Fruit fly (Drosophila melanogaster) whole organism, embryonic: ENCODE results near the gene CG7878.
A peak's percentile ranks its signal among the peaks of the same experiment; 100 is the strongest.

Experiments
- CG10209 ChIP-seq: fragments of 200-800 bp; sonication (Bioruptor generic); optimal IDR thresholded peaks from 3 replicates; lab custom pipeline; 2017; ENCODE audit warnings: missing biosample characterization, mild to moderate bottlenecking, missing genetic modification characterization, missing genetic modification reagents
- CG1024 ChIP-seq: fragments of 200-800 bp; sonication (Bioruptor generic); IDR thresholded peaks from 2 replicates; pipeline ENCODE4 v1.3.6; 2022; ENCODE audit warnings: missing biosample characterization, missing genetic modification characterization
- CG10274 ChIP-seq: fragments of 200-800 bp; sonication (Bioruptor generic); optimal IDR thresholded peaks from 3 replicates; lab custom pipeline; 2017; ENCODE audit warnings: missing biosample characterization, mild to moderate bottlenecking, missing genetic modification characterization
- CG13287 ChIP-seq: fragments of 200-800 bp; sonication (Bioruptor generic); IDR thresholded peaks from 2 replicates; pipeline ENCODE4 v1.3.6; 2022; ENCODE audit warnings: missing biosample characterization, missing genetic modification characterization; ENCODE audit not compliant: partially characterized antibody
- CG13894 ChIP-seq: fragments of 200-800 bp; sonication (Bioruptor generic); optimal IDR thresholded peaks from 3 replicates; lab custom pipeline; 2018; ENCODE audit warnings: missing biosample characterization, mild to moderate bottlenecking, missing genetic modification characterization, moderate library complexity
- CG15269 ChIP-seq: fragments of 200-800 bp; sonication (Bioruptor generic); optimal IDR thresholded peaks from 2 replicates; lab custom pipeline; 2018; ENCODE audit warnings: missing biosample characterization, mild to moderate bottlenecking, missing genetic modification characterization, moderate library complexity
- CG15479 ChIP-seq: fragments of 200-800 bp; sonication (Bioruptor generic); optimal IDR thresholded peaks from 3 replicates; lab custom pipeline; 2019; ENCODE audit warnings: missing biosample characterization, mild to moderate bottlenecking, missing genetic modification characterization, moderate library complexity
- CG17568 ChIP-seq: fragments of 200-800 bp; sonication (Bioruptor generic); optimal IDR thresholded peaks from 2 replicates; lab custom pipeline; 2018; ENCODE audit warnings: missing biosample characterization, mild to moderate bottlenecking, missing genetic modification characterization, moderate library complexity
- CG17802 ChIP-seq: fragments of 200-800 bp; sonication (Bioruptor generic); optimal IDR thresholded peaks from 2 replicates; lab custom pipeline; 2018; ENCODE audit warnings: missing biosample characterization, mild to moderate bottlenecking, missing genetic modification characterization, moderate library complexity
- CG18476 ChIP-seq: fragments of 200-800 bp; sonication (Bioruptor generic); optimal IDR thresholded peaks from 2 replicates; lab custom pipeline; 2016; ENCODE audit warnings: missing biosample characterization, mild to moderate bottlenecking, missing genetic modification characterization
- CG2116 ChIP-seq: fragments of 200-800 bp; sonication (Bioruptor generic); optimal IDR thresholded peaks from 3 replicates; lab custom pipeline; 2018; ENCODE audit warnings: missing biosample characterization, mild to moderate bottlenecking, missing genetic modification characterization
- CG2129 ChIP-seq: fragments of 200-800 bp; sonication (Bioruptor generic); IDR thresholded peaks from 2 replicates; pipeline ENCODE4 v1.3.6; 2022; ENCODE audit warnings: missing biosample characterization, missing genetic modification characterization; ENCODE audit not compliant: partially characterized antibody
- CG30020 ChIP-seq: fragments of 200-800 bp; optimal IDR thresholded peaks from 2 replicates; lab custom pipeline; 2019; ENCODE audit warnings: missing biosample characterization, mild to moderate bottlenecking, missing genetic modification characterization, moderate library complexity
- CG30431 ChIP-seq: fragments of 200-800 bp; sonication (Bioruptor generic); optimal IDR thresholded peaks from 2 replicates; lab custom pipeline; 2017; ENCODE audit warnings: missing biosample characterization, missing genetic modification characterization
- CG34376 ChIP-seq: fragments of 200-800 bp; sonication (Bioruptor generic); optimal IDR thresholded peaks from 2 replicates; lab custom pipeline; 2018; ENCODE audit warnings: missing biosample characterization, mild to moderate bottlenecking, missing genetic modification characterization
- CG4820 ChIP-seq: fragments of 200-800 bp; sonication (Bioruptor generic); optimal IDR thresholded peaks from 3 replicates; lab custom pipeline; 2016; ENCODE audit warnings: missing biosample characterization, missing genetic modification characterization
- CG5180 ChIP-seq: fragments of 200-800 bp; sonication (Bioruptor generic); optimal IDR thresholded peaks from 3 replicates; lab custom pipeline; 2017; ENCODE audit warnings: missing biosample characterization, missing genetic modification characterization, mild to moderate bottlenecking, moderate library complexity, missing genetic modification reagents
- CG6175 ChIP-seq: fragments of 200-800 bp; sonication (Bioruptor generic); IDR thresholded peaks from 3 replicates; pipeline ENCODE4 v1.3.6; 2022; ENCODE audit warnings: missing biosample characterization, missing genetic modification characterization
- CG8281 ChIP-seq: fragments of 200-800 bp; sonication (Bioruptor generic); optimal IDR thresholded peaks from 2 replicates; lab custom pipeline; 2018; ENCODE audit warnings: missing biosample characterization, mild to moderate bottlenecking, missing genetic modification characterization, moderate library complexity
- CG8388 ChIP-seq: fragments of 200-800 bp; sonication (Bioruptor generic); optimal IDR thresholded peaks from 2 replicates; lab custom pipeline; 2019; ENCODE audit warnings: missing biosample characterization, mild to moderate bottlenecking, missing genetic modification characterization, moderate library complexity
- D ChIP-seq, 2 experiments: fragments of 200-800 bp in 1 of 2; fragments of >200 bp in 1 of 2; sonication (Bioruptor generic) in 1 of 2; optimal IDR thresholded peaks; 2 replicates in 1 of 2; 3 replicates in 1 of 2; lab custom pipeline; 2017; ENCODE audit warnings: mild to moderate bottlenecking in 1 of 2, missing biosample characterization in 1 of 2, missing genetic modification characterization in 1 of 2, missing genetic modification reagents in 1 of 2
- Dbx ChIP-seq: fragments of 200-800 bp; sonication (Bioruptor generic); IDR thresholded peaks from 3 replicates; pipeline ENCODE4 v1.3.6; 2022; ENCODE audit warnings: missing biosample characterization, missing genetic modification characterization
- ERR ChIP-seq: fragments of 200-800 bp; sonication (Bioruptor generic); optimal IDR thresholded peaks from 2 replicates; lab custom pipeline; 2016; ENCODE audit warnings: missing biosample characterization, missing genetic modification characterization
- Jarid2 ChIP-seq: fragments of 200-800 bp; sonication (Bioruptor generic); optimal IDR thresholded peaks from 3 replicates; lab custom pipeline; 2017; ENCODE audit warnings: mild to moderate bottlenecking, missing biosample characterization, missing genetic modification reagents, missing genetic modification characterization
- MTF-1 ChIP-seq: fragments of 200-800 bp; sonication (Bioruptor generic); optimal IDR thresholded peaks from 2 replicates; lab custom pipeline; 2018; ENCODE audit warnings: missing biosample characterization, mild to moderate bottlenecking, missing genetic modification characterization, borderline replicate concordance
- Med ChIP-seq: fragments of 200-800 bp; sonication (Bioruptor generic); peaks from one replicate; lab custom pipeline; 2016; ENCODE audit warnings: missing biosample characterization, missing genetic modification characterization, mild to moderate bottlenecking, inconsistent platforms, moderate library complexity
- NK7.1 ChIP-seq: fragments of 200-800 bp; sonication (Bioruptor generic); optimal IDR thresholded peaks from 3 replicates; lab custom pipeline; 2016; ENCODE audit warnings: missing biosample characterization, missing genetic modification characterization
- NfI ChIP-seq: fragments of 200-800 bp; sonication (Bioruptor generic); optimal IDR thresholded peaks from 3 replicates; lab custom pipeline; 2018; ENCODE audit warnings: missing biosample characterization, mild to moderate bottlenecking, missing genetic modification characterization, moderate library complexity
- Rx ChIP-seq: fragments of 200-800 bp; sonication (Bioruptor generic); IDR thresholded peaks from 2 replicates; pipeline ENCODE4 v1.3.6; 2022; ENCODE audit warnings: missing biosample characterization, missing genetic modification characterization
- Sin3A ChIP-seq: fragments of >200 bp; optimal IDR thresholded peaks from 2 replicates; lab custom pipeline; 2018
- Sry-δ ChIP-seq: fragments of 200-800 bp; sonication (Bioruptor generic); optimal IDR thresholded peaks from 2 replicates; lab custom pipeline; 2016; ENCODE audit warnings: missing biosample characterization, missing genetic modification characterization
- Ssrp ChIP-seq: fragments of 200-800 bp; sonication (Bioruptor generic); optimal IDR thresholded peaks from 2 replicates; lab custom pipeline; 2018; ENCODE audit warnings: missing biosample characterization, mild to moderate bottlenecking, missing genetic modification characterization, moderate library complexity
- Taf1 ChIP-seq: fragments of 200-800 bp; sonication (Bioruptor generic); IDR thresholded peaks from 2 replicates; pipeline ENCODE4 v1.3.6; 2022; ENCODE audit warnings: missing biosample characterization, missing genetic modification characterization
- Usf ChIP-seq: fragments of 200-800 bp; sonication (Bioruptor generic); optimal IDR thresholded peaks from 2 replicates; lab custom pipeline; 2017; ENCODE audit warnings: missing genotype, missing biosample characterization, missing genetic modification characterization
- ci ChIP-seq: fragments of 200-800 bp; sonication (Bioruptor generic); IDR thresholded peaks from 3 replicates; pipeline ENCODE4 v1.3.6; 2022; ENCODE audit warnings: missing biosample characterization, missing genetic modification characterization
- cwo ChIP-seq: fragments of 200-800 bp; sonication (Bioruptor generic); optimal IDR thresholded peaks from 3 replicates; lab custom pipeline; 2017; ENCODE audit warnings: missing biosample characterization, missing genetic modification characterization, mild to moderate bottlenecking, moderate library complexity, missing genetic modification reagents
- ewg ChIP-seq: fragments of 200-800 bp; sonication (Bioruptor generic); optimal IDR thresholded peaks from 3 replicates; lab custom pipeline; 2017; ENCODE audit warnings: mild to moderate bottlenecking, missing biosample characterization, missing genetic modification reagents, missing genetic modification characterization
- eyg ChIP-seq: fragments of 200-800 bp; sonication (Bioruptor generic); optimal IDR thresholded peaks from 3 replicates; lab custom pipeline; 2016; ENCODE audit warnings: missing biosample characterization, missing genetic modification characterization
- h ChIP-seq: fragments of >200 bp; optimal IDR thresholded peaks from 2 replicates; lab custom pipeline; 2017
- insv ChIP-seq, 2 experiments: fragments of 200-800 bp; sonication (Bioruptor generic); optimal IDR thresholded peaks; 3 replicates each; lab custom pipeline; 2016 to 2018; ENCODE audit warnings: missing biosample characterization in 2 of 2, missing genetic modification characterization in 2 of 2
- lilli ChIP-seq: fragments of 200-800 bp; sonication (Bioruptor generic); optimal IDR thresholded peaks from 3 replicates; lab custom pipeline; 2016; ENCODE audit warnings: missing biosample characterization, missing genetic modification characterization
- mam ChIP-seq: fragments of 200-800 bp; sonication (Bioruptor generic); optimal IDR thresholded peaks from 3 replicates; lab custom pipeline; 2016; ENCODE audit warnings: missing biosample characterization, missing genetic modification characterization
- pho ChIP-seq: fragments of 200-800 bp; sonication (Bioruptor generic); optimal IDR thresholded peaks from 2 replicates; lab custom pipeline; 2016; ENCODE audit warnings: missing biosample characterization, missing genetic modification characterization
- slp2 ChIP-seq: fragments of 200-800 bp; sonication (Bioruptor generic); optimal IDR thresholded peaks from 2 replicates; lab custom pipeline; 2016; ENCODE audit warnings: missing biosample characterization, missing genetic modification characterization
- tll ChIP-seq, 2 experiments: fragments of 200-800 bp in 1 of 2; fragments of >200 bp in 1 of 2; sonication (Bioruptor generic) in 1 of 2; optimal IDR thresholded peaks; 2 replicates each; lab custom pipeline; 2017 to 2019; ENCODE audit warnings: missing biosample characterization in 2 of 2, missing genetic modification characterization in 2 of 2, mild to moderate bottlenecking in 1 of 2, moderate library complexity in 1 of 2
- toy ChIP-seq: fragments of 200-800 bp; sonication (Bioruptor generic); IDR thresholded peaks from 2 replicates; pipeline ENCODE4 v1.3.6; 2022; ENCODE audit warnings: missing biosample characterization, missing genetic modification characterization
- usp ChIP-seq: fragments of >200 bp; optimal IDR thresholded peaks from 2 replicates; lab custom pipeline; 2017; ENCODE audit warnings: missing biosample characterization, missing genetic modification characterization
- zen ChIP-seq: fragments of 200-800 bp; sonication (Bioruptor generic); optimal IDR thresholded peaks from 3 replicates; lab custom pipeline; 2018; ENCODE audit warnings: missing biosample characterization, mild to moderate bottlenecking, missing genetic modification characterization, moderate library complexity

CG7878 gene

dm6 chr3R:8126316-8127150, 4.0 kb downstream of the CG7878 start, which contains the start of the genes CG9667 and Arl8 (continued):
- peak; percentile 15 for TF ChIP-seq cwo (GFP tag; lab: Kevin White, UChicago)
- TF ChIP-seq ci (GFP tag; lab: Robert Waterston, UW), result no peak
- TF ChIP-seq ERR (GFP tag; lab: Kevin White, UChicago), result no peak
- TF ChIP-seq CG13894, result peak; percentile 61
- TF ChIP-seq Med (GFP tag; lab: Kevin White, UChicago), result peak; percentile 81
- TF ChIP-seq CG17802 (tag; lab: Kevin White, UChicago), result no peak
- TF ChIP-seq zen (tag; lab: Kevin White, UChicago), result peak; percentile 64
- TF ChIP-seq ewg (GFP tag; lab: Kevin White, UChicago), result no peak
- TF ChIP-seq CG18476 (GFP tag; lab: Kevin White, UChicago), result peak; percentile 27
- TF ChIP-seq NK7.1 (GFP tag; lab: Kevin White, UChicago), result no peak
- no peak for TF ChIP-seq D (optimal IDR thresholded peaks at IDR 0.05; lab: Kevin White, UChicago)
- no peak for TF ChIP-seq D (GFP tag; optimal IDR thresholded peaks at IDR 0.05; lab: Kevin White, UChicago)
- TF ChIP-seq h (lab: Kevin White, UChicago), result no peak
- TF ChIP-seq CG1024 (GFP tag; lab: Robert Waterston, UW), result no peak
- TF ChIP-seq CG10274, result no peak
- TF ChIP-seq Sin3A (lab: Kevin White, UChicago), result peak; percentile 47
- TF ChIP-seq CG10209 (GFP tag; lab: Kevin White, UChicago), result peak; percentile 59
- TF ChIP-seq usp, result no peak
- no peak for TF ChIP-seq Jarid2 (GFP tag; lab: Kevin White, UChicago)
- peak in 1 of 2 experiments; percentile 41 for TF ChIP-seq insv (GFP tag; optimal IDR thresholded peaks at IDR 0.05; lab: Kevin White, UChicago)
- no peak for TF ChIP-seq CG5180 (GFP tag; lab: Kevin White, UChicago)
- no peak for TF ChIP-seq MTF-1 (GFP tag; lab: Kevin White, UChicago)
- TF ChIP-seq CG8388 (GFP tag; lab: Kevin White, UChicago), result peak; percentile 51
- peak; percentile 69 for TF ChIP-seq CG30020
- TF ChIP-seq mam (GFP tag; lab: Kevin White, UChicago), result peak; percentile 6
- peak; percentile 66 for TF ChIP-seq CG15269 (tag; lab: Kevin White, UChicago)
- TF ChIP-seq CG4820 (GFP tag; lab: Kevin White, UChicago), result peak; percentile 64
- TF ChIP-seq pho, result no peak
- peak; percentile 14 for TF ChIP-seq CG8281
- TF ChIP-seq Usf (GFP tag; lab: Kevin White, UChicago), result no peak
- no peak for TF ChIP-seq slp2
- TF ChIP-seq CG30431 (GFP tag; lab: Kevin White, UChicago), result no peak
- TF ChIP-seq eyg (GFP tag; lab: Kevin White, UChicago), result no peak
- no peak for TF ChIP-seq Rx (GFP tag; lab: Robert Waterston, UW)
- TF ChIP-seq lilli (GFP tag; lab: Kevin White, UChicago), result peak; percentile 49
- no peak for TF ChIP-seq toy
- no peak for TF ChIP-seq tll (GFP tag; optimal IDR thresholded peaks at IDR 0.05; lab: Kevin White, UChicago)
- peak; percentile 69 for TF ChIP-seq CG13287 (GFP tag; lab: Robert Waterston, UW)
- peak; percentile 56 for TF ChIP-seq CG34376
- TF ChIP-seq Dbx (GFP tag; lab: Robert Waterston, UW), result peak; percentile 83
- TF ChIP-seq CG17568 (GFP tag; lab: Kevin White, UChicago), result peak; percentile 44
- TF ChIP-seq NfI (GFP tag; lab: Kevin White, UChicago), result peak; percentile 51
- TF ChIP-seq CG2129, result no peak
- no peak for TF ChIP-seq CG6175 (GFP tag; lab: Robert Waterston, UW)
- peak; percentile 57 for TF ChIP-seq Ssrp (tag; lab: Kevin White, UChicago)
- TF ChIP-seq Taf1 (GFP tag; lab: Robert Waterston, UW), result 0 out of 2 replicates have a peak, but pooled peaks have one; percentile 34
- TF ChIP-seq CG2116 (GFP tag; lab: Kevin White, UChicago), result peak; percentile 62
- no peak for TF ChIP-seq Sry-δ (GFP tag; lab: Kevin White, UChicago)
- TF ChIP-seq CG15479, result no peak
